Worm (Caenorhabditis elegans) whole organism, L1 larva: ENCODE results near the gene Y53G8AL.4.

Source experiments
- C16A3.4 ChIP-seq: fragments of 150-350 bp; optimal IDR thresholded peaks from 2 replicates; lab custom pipeline; 2014; ENCODE audit warnings: missing biosample characterization, missing genetic modification characterization
- C34B4.2 ChIP-seq: sonication (generic microtip); optimal IDR thresholded peaks from 2 replicates; lab custom pipeline; 2017; ENCODE audit warnings: mild to moderate bottlenecking, missing genetic modification characterization, missing compliant biosample characterization
- F16B12.6 ChIP-seq: fragments of 150-350 bp; optimal IDR thresholded peaks from 2 replicates; lab custom pipeline; 2014; ENCODE audit warnings: missing biosample characterization, missing genetic modification characterization
- Y116A8C.19 ChIP-seq: sonication (generic microtip); optimal IDR thresholded peaks from 2 replicates; lab custom pipeline; 2016; ENCODE audit warnings: missing compliant biosample characterization, missing genetic modification characterization, borderline replicate concordance
- alr-1 ChIP-seq: fragments of 200-800 bp; sonication (Bioruptor generic); optimal IDR thresholded peaks from 2 replicates; lab custom pipeline; 2018; ENCODE audit warnings: borderline replicate concordance, mild to moderate bottlenecking, missing genetic modification characterization, missing compliant biosample characterization
- blmp-1 ChIP-seq: fragments of 150-350 bp; optimal IDR thresholded peaks from 2 replicates; lab custom pipeline; 2014; ENCODE audit warnings: missing biosample characterization, missing genetic modification characterization
- ceh-8 ChIP-seq: fragments of 200-800 bp; sonication (Bioruptor generic); optimal IDR thresholded peaks from 2 replicates; lab custom pipeline; 2018; ENCODE audit warnings: mild to moderate bottlenecking, missing genetic modification characterization, moderate library complexity, missing compliant biosample characterization
- ceh-82 ChIP-seq, 3 experiments: fragments of 150-350 bp in 1 of 3; sonication (generic microtip) in 2 of 3; optimal IDR thresholded peaks; 2 replicates each; lab custom pipeline; 2014 to 2017; ENCODE audit warnings: missing biosample characterization in 3 of 3, missing genetic modification characterization in 3 of 3
- ceh-88 ChIP-seq: fragments of 200-800 bp; sonication (Bioruptor generic); IDR thresholded peaks from 2 replicates; pipeline ENCODE4 v1.3.6; 2022; ENCODE audit warnings: missing genetic modification characterization, missing compliant biosample characterization
- ces-1 ChIP-seq: fragments of 150-350 bp; optimal IDR thresholded peaks from 2 replicates; lab custom pipeline; 2014; ENCODE audit warnings: missing biosample characterization, missing genetic modification reagents, missing genetic modification characterization
- dpl-1 ChIP-seq, 3 experiments: fragments of 150-350 bp in 2 of 3; sonication (generic microtip) in 1 of 3; optimal IDR thresholded peaks; 2 replicates each; lab custom pipeline; 2014 to 2017; ENCODE audit warnings: missing biosample characterization in 3 of 3, missing genetic modification characterization in 3 of 3, missing genetic modification reagents in 3 of 3
- dsc-1 ChIP-seq: sonication (generic microtip); optimal IDR thresholded peaks from 2 replicates; lab custom pipeline; 2016; ENCODE audit warnings: mild to moderate bottlenecking, missing genetic modification characterization, missing compliant biosample characterization
- efl-1 ChIP-seq, 4 experiments: fragments of 150-350 bp; optimal IDR thresholded peaks in 3 of 4; peaks in 1 of 4; 1 replicate in 1 of 4; 2 replicates in 3 of 4; lab custom pipeline; 2014; ENCODE audit warnings: missing biosample characterization in 2 of 4, missing genetic modification characterization in 2 of 4, missing genetic modification reagents in 2 of 4
- elt-2 ChIP-seq: sonication (generic microtip); optimal IDR thresholded peaks from 2 replicates; lab custom pipeline; 2016; ENCODE audit warnings: missing genetic modification characterization, mild to moderate bottlenecking, inconsistent platforms, missing compliant biosample characterization, missing genetic modification reagents
- fkh-10 ChIP-seq: sonication (generic microtip); optimal IDR thresholded peaks from 2 replicates; lab custom pipeline; 2017; ENCODE audit warnings: missing biosample characterization, missing genetic modification reagents, missing genetic modification characterization
- fkh-8 ChIP-seq: sonication (generic microtip); optimal IDR thresholded peaks from 2 replicates; lab custom pipeline; 2016; ENCODE audit warnings: mild to moderate bottlenecking, missing genetic modification characterization, missing compliant biosample characterization
- fos-1 ChIP-seq: fragments of 150-350 bp; optimal IDR thresholded peaks from 2 replicates; lab custom pipeline; 2014; ENCODE audit warnings: missing biosample characterization, missing genetic modification characterization
- grh-1 ChIP-seq: fragments of 200-800 bp; sonication (Bioruptor generic); IDR thresholded peaks from 2 replicates; pipeline ENCODE4 v1.3.6; 2022; ENCODE audit warnings: missing genetic modification reagents, missing genetic modification characterization, missing compliant biosample characterization
- isw-1 ChIP-seq: fragments of 200-800 bp; sonication (Bioruptor generic); IDR thresholded peaks from 2 replicates; pipeline ENCODE4 v1.3.6; 2022; ENCODE audit warnings: missing genetic modification characterization, missing compliant biosample characterization
- jun-1 ChIP-seq: fragments of 150-350 bp; optimal IDR thresholded peaks from 2 replicates; lab custom pipeline; 2014; ENCODE audit warnings: missing biosample characterization, missing genetic modification reagents, missing genetic modification characterization
- lin-14 ChIP-seq: fragments of 200-800 bp; sonication (Bioruptor generic); optimal IDR thresholded peaks from 2 replicates; lab custom pipeline; 2018; ENCODE audit warnings: mild to moderate bottlenecking, missing genetic modification characterization, moderate library complexity, missing compliant biosample characterization
- lin-15B ChIP-seq: fragments of 150-350 bp; sonication (generic microtip); optimal IDR thresholded peaks from 3 replicates; lab custom pipeline; 2014; ENCODE audit warnings: missing biosample characterization, missing genetic modification characterization
- lin-35 ChIP-seq, 2 experiments: fragments of 150-350 bp; optimal IDR thresholded peaks; 2 replicates each; lab custom pipeline; 2014; ENCODE audit warnings: missing biosample characterization in 2 of 2, missing genetic modification characterization in 2 of 2, missing genetic modification reagents in 2 of 2
- lir-3 ChIP-seq: sonication (generic microtip); optimal IDR thresholded peaks from 2 replicates; lab custom pipeline; 2016; ENCODE audit warnings: mild to moderate bottlenecking, missing genetic modification characterization, moderate library complexity, missing compliant biosample characterization; ENCODE audit not compliant: poor library complexity
- lsy-2 ChIP-seq, 2 experiments: fragments of 150-350 bp; optimal IDR thresholded peaks; 2 replicates each; lab custom pipeline; 2014; ENCODE audit warnings: missing biosample characterization in 2 of 2, missing genetic modification characterization in 2 of 2
- mab-9 ChIP-seq: fragments of 200-800 bp; sonication (Bioruptor generic); IDR thresholded peaks from 2 replicates; pipeline ENCODE4 v1.3.6; 2022; ENCODE audit warnings: missing genetic modification reagents, missing genetic modification characterization, missing compliant biosample characterization
- mdl-1 ChIP-seq, 2 experiments: fragments of 150-350 bp; optimal IDR thresholded peaks; 2 replicates each; lab custom pipeline; 2014 to 2017; ENCODE audit warnings: missing biosample characterization in 2 of 2, missing genetic modification characterization in 2 of 2, inconsistent platforms in 1 of 2
- mep-1 ChIP-seq: fragments of 150-350 bp; optimal IDR thresholded peaks from 2 replicates; lab custom pipeline; 2014; ENCODE audit warnings: missing biosample characterization, missing genetic modification characterization
- nhr-12 ChIP-seq: sonication (generic microtip); optimal IDR thresholded peaks from 2 replicates; lab custom pipeline; 2017; ENCODE audit warnings: missing biosample characterization, missing genetic modification characterization
- nhr-19 ChIP-seq: fragments of 200-800 bp; sonication (Bioruptor generic); conservative IDR thresholded peaks from 2 replicates; pipeline ENCODE4 v1.3.6; 2022; ENCODE audit warnings: missing genetic modification characterization, missing compliant biosample characterization
- nhr-20 ChIP-seq: sonication (generic microtip); optimal IDR thresholded peaks from 2 replicates; lab custom pipeline; 2016; ENCODE audit warnings: mild to moderate bottlenecking, missing genetic modification characterization, missing compliant biosample characterization
- nhr-47 ChIP-seq: sonication (generic microtip); optimal IDR thresholded peaks from 2 replicates; lab custom pipeline; 2016; ENCODE audit warnings: mild to moderate bottlenecking, missing genetic modification characterization, moderate library complexity, missing compliant biosample characterization
- nhr-77 ChIP-seq: fragments of 150-350 bp; optimal IDR thresholded peaks from 2 replicates; lab custom pipeline; 2014; ENCODE audit warnings: missing biosample characterization, missing genetic modification characterization
- nhr-85 ChIP-seq: sonication (generic microtip); peaks from one replicate; lab custom pipeline; 2016; ENCODE audit warnings: missing genetic modification characterization, inconsistent platforms, missing compliant biosample characterization
- pag-3 ChIP-seq: sonication (generic microtip); optimal IDR thresholded peaks from 2 replicates; lab custom pipeline; 2017; ENCODE audit warnings: missing genetic modification characterization, mild to moderate bottlenecking, missing compliant biosample characterization, antibody characterized with exemption, borderline replicate concordance; ENCODE audit not compliant: insufficient read depth
- pax-3 ChIP-seq: fragments of 200-800 bp; sonication (Bioruptor generic); optimal IDR thresholded peaks from 2 replicates; lab custom pipeline; 2018; ENCODE audit warnings: mild to moderate bottlenecking, missing genetic modification characterization, moderate library complexity, missing compliant biosample characterization
- rnt-1 ChIP-seq: sonication (generic microtip); optimal IDR thresholded peaks from 2 replicates; lab custom pipeline; 2016; ENCODE audit warnings: mild to moderate bottlenecking, missing genetic modification characterization, moderate library complexity, missing compliant biosample characterization
- snpc-4 ChIP-seq: fragments of 150-350 bp; optimal IDR thresholded peaks from 2 replicates; lab custom pipeline; 2014; ENCODE audit warnings: missing biosample characterization, missing genetic modification characterization
- snu-23 ChIP-seq: sonication (generic microtip); optimal IDR thresholded peaks from 2 replicates; lab custom pipeline; 2016; ENCODE audit warnings: missing genetic modification characterization, missing compliant biosample characterization
- sptf-1 ChIP-seq: fragments of 150-350 bp; optimal IDR thresholded peaks from 2 replicates; lab custom pipeline; 2014; ENCODE audit warnings: missing biosample characterization, missing genetic modification characterization
- swsn-7 ChIP-seq: sonication (generic microtip); optimal IDR thresholded peaks from 2 replicates; lab custom pipeline; 2016; ENCODE audit warnings: missing genetic modification characterization, missing compliant biosample characterization
- tlp-1 ChIP-seq: fragments of 150-350 bp; optimal IDR thresholded peaks from 2 replicates; lab custom pipeline; 2014; ENCODE audit warnings: missing biosample characterization, missing genetic modification characterization
- unc-86 ChIP-seq: sonication (generic microtip); optimal IDR thresholded peaks from 2 replicates; lab custom pipeline; 2016; ENCODE audit warnings: missing genetic modification characterization, missing compliant biosample characterization
- xbp-1 ChIP-seq: sonication (generic microtip); optimal IDR thresholded peaks from 2 replicates; lab custom pipeline; 2016; ENCODE audit warnings: missing genetic modification characterization, missing compliant biosample characterization
- zip-4 ChIP-seq: fragments of 200-800 bp; sonication (Bioruptor generic); optimal IDR thresholded peaks from 2 replicates; lab custom pipeline; 2018; ENCODE audit warnings: mild to moderate bottlenecking, missing genetic modification characterization, moderate library complexity, missing compliant biosample characterization
- ztf-11 ChIP-seq, 2 experiments: sonication (generic microtip); optimal IDR thresholded peaks; 2 replicates each; lab custom pipeline; 2016 to 2017; ENCODE audit warnings: missing genetic modification characterization in 2 of 2, missing biosample characterization in 1 of 2, missing compliant biosample characterization in 1 of 2
- ztf-4 ChIP-seq: fragments of 150-350 bp; optimal IDR thresholded peaks from 2 replicates; lab custom pipeline; 2014; ENCODE audit warnings: missing biosample characterization, missing genetic modification characterization

Gene Y53G8AL.4

ce11 chrIII:3279304-3279703, 28.9 kb upstream of the Y53G8AL.4 start (continued):
- TF ChIP-seq pax-3 (tag; lab: Kevin White, UChicago) (peak; percentile 76), ces-1 (GFP tag; lab: Kevin White, UChicago) (no peak), ztf-11 (tag; optimal IDR thresholded peaks at IDR 0.05; lab: Kevin White, UChicago) (peak in 1 of 2 experiments; percentile 71), nhr-77 (tag; lab: Kevin White, UChicago) (peak; percentile 40), nhr-85 (tag; lab: Kevin White, UChicago) (peak; percentile 99), Y116A8C.19 (tag; lab: Kevin White, UChicago) (no peak), lsy-2 (tag; optimal IDR thresholded peaks at IDR 0.05; lab: Kevin White, UChicago) (peak; percentile 84 to 90), lin-14 (GFP tag; lab: Kevin White, UChicago) (peak; percentile 93)

- TF ChIP-seq lir-3: no peak
- TF ChIP-seq C34B4.2 (tag; lab: Kevin White, UChicago): no peak
- TF ChIP-seq, all 84 proteins: peak for 0
Measured at ce11 chrIII:3278610-3279009, 28.2 kb upstream of the Y53G8AL.4 start, which contains the start of gene Y53G8AM.8. Y53G8AM.8 (minus strand) TSS chrIII:3278710.

- TF ChIP-seq dpl-1 (GFP tag; optimal IDR thresholded peaks at IDR 0.05; lab: Kevin White, UChicago) (peak in 2 of 3 experiments; percentile 11 to 27), ceh-82 (tag; optimal IDR thresholded peaks at IDR 0.05; lab: Kevin White, UChicago) (peak in 1 of 3 experiments; percentile 29), dsc-1 (tag; lab: Kevin White, UChicago) (no peak), isw-1 (no peak), fos-1 (tag; lab: Kevin White, UChicago) (no peak), rnt-1 (tag; lab: Kevin White, UChicago) (peak; percentile 65), sptf-1 (tag; lab: Kevin White, UChicago) (no peak), Y116A8C.19 (tag; lab: Kevin White, UChicago) (no peak), efl-1 (optimal IDR thresholded peaks at IDR 0.05; lab: Kevin White, UChicago) (peak; percentile 45 to 73), efl-1 (GFP tag; optimal IDR thresholded peaks at IDR 0.05 in 1 of 2; lab: Kevin White, UChicago) (peak in 1 of 2 experiments; percentile 2), mab-9 (GFP tag; lab: Robert Waterston, UW) (no peak), pag-3 (tag; lab: Kevin White, UChicago) (no peak), lin-35 (GFP tag; optimal IDR thresholded peaks at IDR 0.05; lab: Kevin White, UChicago) (peak; percentile 54 to 61), ztf-4 (tag; lab: Kevin White, UChicago) (no peak), swsn-7 (peak; percentile 27), snpc-4 (tag; lab: Kevin White, UChicago) (no peak), ceh-88 (GFP tag; lab: Robert Waterston, UW) (no peak), mep-1 (peak; percentile 65), elt-2 (no peak), fkh-10 (GFP tag; lab: Kevin White, UChicago) (no peak), zip-4 (GFP tag; lab: Kevin White, UChicago) (no peak), F16B12.6 (tag; lab: Kevin White, UChicago) (no peak), xbp-1 (peak; percentile 12), unc-86 (no peak), C16A3.4 (tag; lab: Kevin White, UChicago) (peak; percentile 32), nhr-47 (tag; lab: Kevin White, UChicago) (peak; percentile 20), tlp-1 (tag; lab: Kevin White, UChicago) (no peak), lir-3 (no peak), lin-15B (tag; lab: Kevin White, UChicago) (no peak), alr-1 (tag; lab: Kevin White, UChicago) (no peak), nhr-19 (GFP tag; lab: Robert Waterston, UW) (peak; percentile 47), nhr-20 (tag; lab: Kevin White, UChicago) (peak; percentile 71), nhr-12 (tag; lab: Kevin White, UChicago) (no peak), lsy-2 (tag; optimal IDR thresholded peaks at IDR 0.05; lab: Kevin White, UChicago) (peak; percentile 45 to 69), ztf-11 (tag; optimal IDR thresholded peaks at IDR 0.05; lab: Kevin White, UChicago) (no peak), mdl-1 (tag; optimal IDR thresholded peaks at IDR 0.05; lab: Kevin White, UChicago) (no peak), snu-23 (GFP tag; lab: Kevin White, UChicago) (peak; percentile 71), jun-1 (tag; lab: Kevin White, UChicago) (no peak), blmp-1 (peak; percentile 74), nhr-77 (tag; lab: Kevin White, UChicago) (no peak), fkh-8 (peak; percentile 40), ceh-8 (no peak), grh-1 (GFP tag; lab: Robert Waterston, UW) (no peak)
Measured at ce11 chrIII:3273141-3273540, 22.7 kb upstream of the Y53G8AL.4 start.
